Worm (Caenorhabditis elegans) whole organism, L1 larva: ENCODE data around the gene B0454.26.

Experiments used
- aly-2 ChIP-seq: fragments of 150-350 bp; optimal IDR thresholded peaks from 2 replicates; lab custom pipeline; 2014; ENCODE audit warnings: missing biosample characterization, missing genetic modification characterization
- blmp-1 ChIP-seq: fragments of 150-350 bp; optimal IDR thresholded peaks from 2 replicates; lab custom pipeline; 2014; ENCODE audit warnings: missing biosample characterization, missing genetic modification characterization
- ceh-82 ChIP-seq, 3 experiments: fragments of 150-350 bp in 1 of 3; sonication (generic microtip) in 2 of 3; optimal IDR thresholded peaks; 2 replicates each; lab custom pipeline; 2014 to 2017; ENCODE audit warnings: missing biosample characterization in 3 of 3, missing genetic modification characterization in 3 of 3
- ceh-88 ChIP-seq: fragments of 200-800 bp; sonication (Bioruptor generic); IDR thresholded peaks from 2 replicates; pipeline ENCODE4 v1.3.6; 2022; ENCODE audit warnings: missing genetic modification characterization, missing compliant biosample characterization
- dsc-1 ChIP-seq: sonication (generic microtip); optimal IDR thresholded peaks from 2 replicates; lab custom pipeline; 2016; ENCODE audit warnings: mild to moderate bottlenecking, missing genetic modification characterization, missing compliant biosample characterization
- fos-1 ChIP-seq: fragments of 150-350 bp; optimal IDR thresholded peaks from 2 replicates; lab custom pipeline; 2014; ENCODE audit warnings: missing biosample characterization, missing genetic modification characterization
- jun-1 ChIP-seq: fragments of 150-350 bp; optimal IDR thresholded peaks from 2 replicates; lab custom pipeline; 2014; ENCODE audit warnings: missing biosample characterization, missing genetic modification reagents, missing genetic modification characterization
- lin-13 ChIP-seq: fragments of 150-350 bp; optimal IDR thresholded peaks from 2 replicates; lab custom pipeline; 2014; ENCODE audit warnings: missing biosample characterization, missing genetic modification reagents, missing genetic modification characterization
- nhr-11 ChIP-seq: fragments of 150-350 bp; optimal IDR thresholded peaks from 2 replicates; lab custom pipeline; 2014; ENCODE audit warnings: missing biosample characterization, missing genetic modification characterization
- nhr-90 ChIP-seq: sonication (generic microtip); optimal IDR thresholded peaks from 2 replicates; lab custom pipeline; 2016; ENCODE audit warnings: mild to moderate bottlenecking, missing genetic modification characterization, missing compliant biosample characterization; ENCODE audit not compliant: poor library complexity
- snpc-4 ChIP-seq: fragments of 150-350 bp; optimal IDR thresholded peaks from 2 replicates; lab custom pipeline; 2014; ENCODE audit warnings: missing biosample characterization, missing genetic modification characterization
- unc-86 ChIP-seq: sonication (generic microtip); optimal IDR thresholded peaks from 2 replicates; lab custom pipeline; 2016; ENCODE audit warnings: missing genetic modification characterization, missing compliant biosample characterization
- zag-1 ChIP-seq: fragments of 150-350 bp; optimal IDR thresholded peaks from 2 replicates; lab custom pipeline; 2014; ENCODE audit warnings: missing biosample characterization, missing genetic modification characterization

ce11 chrII:3020899-3021298 lies 17.5 kb downstream of the B0454.26 start:
- no peak for TF ChIP-seq unc-86
- TF ChIP-seq ceh-88 (GFP tag; lab: Robert Waterston, UW): no peak
- no peak for TF ChIP-seq blmp-1 (tag; lab: Kevin White, UChicago)
- no peak for TF ChIP-seq aly-2
- no peak for TF ChIP-seq ceh-82 (tag; optimal IDR thresholded peaks at IDR 0.05; lab: Kevin White, UChicago)
- TF ChIP-seq fos-1 (tag; lab: Kevin White, UChicago): no peak
- TF ChIP-seq dsc-1 (tag; lab: Kevin White, UChicago): no peak
- TF ChIP-seq nhr-90 (tag; lab: Kevin White, UChicago): no peak
- TF ChIP-seq zag-1 (tag; lab: Kevin White, UChicago): no peak
- TF ChIP-seq nhr-11 (tag; lab: Kevin White, UChicago): no peak
- TF ChIP-seq jun-1 (tag; lab: Kevin White, UChicago): no peak
- no peak for TF ChIP-seq snpc-4 (tag; lab: Kevin White, UChicago)
- TF ChIP-seq lin-13 (GFP tag; lab: Kevin White, UChicago): no peak
